Fruit fly (Drosophila melanogaster): ENCODE data around the gene CG31668.

CG31668 gene

dm6 chr2L:2181971-2182643 is 23.9 kb downstream of the CG31668 start (continued):
- TF ChIP-seq CG8119 (GFP tag; IDR thresholded peaks at IDR 0.05) (no peak), CG6792 (GFP tag; optimal IDR thresholded peaks at IDR 0.05) (peak; percentile 4), Eip75B (GFP tag; optimal IDR thresholded peaks at IDR 0.05) (peak; percentile 9), CG7368 (GFP tag; optimal IDR thresholded peaks at IDR 0.05) (no peak), CG11294 (GFP tag; IDR thresholded peaks at IDR 0.05) (no peak), achi (GFP tag; optimal IDR thresholded peaks at IDR 0.05) (no peak), topi (GFP tag; optimal IDR thresholded peaks at IDR 0.05) (no peak), Sox14 (GFP tag; optimal IDR thresholded peaks at IDR 0.05) (no peak), pdm3 (GFP tag; optimal IDR thresholded peaks at IDR 0.05) (no peak), CG11902 (GFP tag; optimal IDR thresholded peaks at IDR 0.05) (no peak), CG6808 (GFP tag; optimal IDR thresholded peaks at IDR 0.05) (no peak), Sox102F (GFP tag; optimal IDR thresholded peaks at IDR 0.05) (no peak), CG11762 (GFP tag; optimal IDR thresholded peaks at IDR 0.05; ENCODE audit: insufficient read depth) (no peak), fd85E (GFP tag; optimal IDR thresholded peaks at IDR 0.05) (no peak), CG3919 (GFP tag; optimal IDR thresholded peaks at IDR 0.05) (no peak), CG8319 (GFP tag; optimal IDR thresholded peaks at IDR 0.05) (no peak), Smox (GFP tag; optimal IDR thresholded peaks at IDR 0.05) (peak; percentile 11), salr (GFP tag; optimal IDR thresholded peaks at IDR 0.05) (no peak), vri (GFP tag; optimal IDR thresholded peaks at IDR 0.05) (peak; percentile 20), CG10631 (GFP tag; optimal IDR thresholded peaks at IDR 0.05) (no peak), net (GFP tag; optimal IDR thresholded peaks at IDR 0.05) (no peak), CG16779 (tag; optimal IDR thresholded peaks at IDR 0.05) (no peak), Eip93F (GFP tag; optimal IDR thresholded peaks at IDR 0.05) (no peak)

dm6 chr2L:2180665-2181064 is 25.3 kb downstream of the CG31668 start:
- TF ChIP-seq esn (GFP tag; optimal IDR thresholded peaks at IDR 0.05) (no peak), CG1621 (tag; optimal IDR thresholded peaks at IDR 0.05) (no peak)

- peak; percentile 79 for TF ChIP-seq Smox (GFP tag; optimal IDR thresholded peaks at IDR 0.05)
- TF ChIP-seq CG6276 (GFP tag; optimal IDR thresholded peaks at IDR 0.05): peak; percentile 84
- TF ChIP-seq eg (GFP tag; IDR thresholded peaks at IDR 0.05): peak; percentile 92
- TF ChIP-seq cyc (GFP tag; optimal IDR thresholded peaks at IDR 0.05): peak; percentile 79
- TF ChIP-seq Blimp-1 (GFP tag; optimal IDR thresholded peaks at IDR 0.05): peak; percentile 12
- TF ChIP-seq CG7368 (GFP tag; optimal IDR thresholded peaks at IDR 0.05): peak; percentile 77
- TF ChIP-seq OdsH (GFP tag; optimal IDR thresholded peaks at IDR 0.05): peak; percentile 87
- TF ChIP-seq Sox15 (GFP tag; optimal IDR thresholded peaks at IDR 0.05): peak; percentile 74
- peak; percentile 89 for TF ChIP-seq Ets96B (tag; optimal IDR thresholded peaks at IDR 0.05)
- no peak for TF ChIP-seq Eip93F (GFP tag; optimal IDR thresholded peaks at IDR 0.05)
- TF ChIP-seq lz (GFP tag; optimal IDR thresholded peaks at IDR 0.05): peak; percentile 81
- TF ChIP-seq CG6792 (GFP tag; optimal IDR thresholded peaks at IDR 0.05): peak; percentile 86
- TF ChIP-seq pdm3 (GFP tag; optimal IDR thresholded peaks at IDR 0.05): peak; percentile 86
- peak; percentile 85 for TF ChIP-seq topi (GFP tag; optimal IDR thresholded peaks at IDR 0.05)
- peak; percentile 83 for TF ChIP-seq net (GFP tag; optimal IDR thresholded peaks at IDR 0.05)
- peak; percentile 91 for TF ChIP-seq CG8119 (GFP tag; IDR thresholded peaks at IDR 0.05)
- TF ChIP-seq CG32006 (GFP tag; optimal IDR thresholded peaks at IDR 0.05): peak; percentile 89
- TF ChIP-seq CG3032 (tag; optimal IDR thresholded peaks at IDR 0.05): peak; percentile 86
- peak; percentile 82 for TF ChIP-seq Hr4 (GFP tag; optimal IDR thresholded peaks at IDR 0.05)
- peak; percentile 35 for TF ChIP-seq fd85E (GFP tag; optimal IDR thresholded peaks at IDR 0.05)
- TF ChIP-seq Ets21C (GFP tag; optimal IDR thresholded peaks at IDR 0.05): peak; percentile 54
- peak; percentile 88 for TF ChIP-seq CG3919 (GFP tag; optimal IDR thresholded peaks at IDR 0.05)
- peak; percentile 83 for TF ChIP-seq CG10631 (GFP tag; optimal IDR thresholded peaks at IDR 0.05)
- TF ChIP-seq Eip75B (GFP tag; optimal IDR thresholded peaks at IDR 0.05): peak; percentile 87
- peak; percentile 68 for TF ChIP-seq CG6854 (GFP tag; optimal IDR thresholded peaks at IDR 0.05)
- TF ChIP-seq Eip78C (GFP tag): peak; percentile 96
- peak; percentile 66 to 77 for TF ChIP-seq salr (GFP tag; optimal IDR thresholded peaks at IDR 0.05)
- TF ChIP-seq esn (GFP tag; optimal IDR thresholded peaks at IDR 0.05): peak; percentile 81
- peak; percentile 94 for TF ChIP-seq CG6163 (GFP tag; IDR thresholded peaks at IDR 0.05)
- TF ChIP-seq CG1621 (tag; optimal IDR thresholded peaks at IDR 0.05): peak; percentile 84
- TF ChIP-seq CG11902 (GFP tag; optimal IDR thresholded peaks at IDR 0.05): peak; percentile 73
- peak; percentile 79 for TF ChIP-seq spab (GFP tag; optimal IDR thresholded peaks at IDR 0.05)
- TF ChIP-seq Hr39 (GFP tag; optimal IDR thresholded peaks at IDR 0.05): peak; percentile 70
- peak; percentile 16 for TF ChIP-seq fkh (GFP tag; optimal IDR thresholded peaks at IDR 0.05)
- TF ChIP-seq CG9139 (GFP tag; optimal IDR thresholded peaks at IDR 0.05): peak; percentile 71
- TF ChIP-seq Met (GFP tag; optimal IDR thresholded peaks at IDR 0.05): peak; percentile 76
Measured at dm6 chr2L:2180120-2180539, 25.8 kb downstream of the CG31668 start.
